Fruit fly (Drosophila melanogaster) whole organism, embryonic: Measurements from ENCODE around the gene bwa.

Experiments used
- Atf-2 ChIP-seq: fragments of 200-800 bp; sonication (Bioruptor generic); optimal IDR thresholded peaks from 2 replicates; lab custom pipeline; 2016; ENCODE audit warnings: missing biosample characterization, missing genetic modification characterization
- BEAF-32 ChIP-seq: fragments of 200-800 bp; sonication (Bioruptor generic); optimal IDR thresholded peaks from 3 replicates; lab custom pipeline; 2017; ENCODE audit warnings: missing biosample characterization, missing genetic modification characterization, mild to moderate bottlenecking, moderate library complexity, missing genetic modification reagents
- Bgb ChIP-seq: fragments of 200-800 bp; sonication (Bioruptor generic); IDR thresholded peaks from 2 replicates; pipeline ENCODE4 v1.3.6; 2022; ENCODE audit warnings: missing biosample characterization, missing genetic modification characterization; ENCODE audit not compliant: partially characterized antibody
- C15 ChIP-seq: fragments of 200-800 bp; sonication (Bioruptor generic); IDR thresholded peaks from 3 replicates; pipeline ENCODE4 v1.3.6; 2022; ENCODE audit warnings: missing biosample characterization, missing genetic modification characterization
- CG10209 ChIP-seq: fragments of 200-800 bp; sonication (Bioruptor generic); optimal IDR thresholded peaks from 3 replicates; lab custom pipeline; 2017; ENCODE audit warnings: missing biosample characterization, mild to moderate bottlenecking, missing genetic modification characterization, missing genetic modification reagents
- CG10321 ChIP-seq: fragments of 200-800 bp; sonication (Bioruptor generic); IDR thresholded peaks from 2 replicates; pipeline ENCODE4 v1.3.6; 2022; ENCODE audit warnings: missing biosample characterization, missing genetic modification characterization
- CG11560 ChIP-seq: fragments of 200-800 bp; sonication (Bioruptor generic); IDR thresholded peaks from 3 replicates; pipeline ENCODE4 v1.3.6; 2022; ENCODE audit warnings: missing biosample characterization, missing genetic modification characterization
- CG15601 ChIP-seq: fragments of 200-800 bp; sonication (Bioruptor generic); optimal IDR thresholded peaks from 3 replicates; lab custom pipeline; 2019; ENCODE audit warnings: missing biosample characterization, mild to moderate bottlenecking, missing genetic modification characterization, moderate library complexity
- CG16815 ChIP-seq: fragments of 200-800 bp; sonication (Bioruptor generic); optimal IDR thresholded peaks from 3 replicates; lab custom pipeline; 2017; ENCODE audit warnings: missing biosample characterization, mild to moderate bottlenecking, missing genetic modification characterization
- CG2712 ChIP-seq: fragments of 200-800 bp; optimal IDR thresholded peaks from 3 replicates; lab custom pipeline; 2019; ENCODE audit warnings: missing biosample characterization, mild to moderate bottlenecking, missing genetic modification characterization, moderate library complexity
- CG31441 ChIP-seq: fragments of 200-800 bp; sonication (Bioruptor generic); IDR thresholded peaks from 2 replicates; pipeline ENCODE4 v1.3.6; 2022; ENCODE audit warnings: missing biosample characterization, missing genetic modification characterization
- CG33213 ChIP-seq: fragments of 200-800 bp; sonication (Bioruptor generic); optimal IDR thresholded peaks from 3 replicates; lab custom pipeline; 2016; ENCODE audit warnings: missing biosample characterization, missing genetic modification characterization
- CG33557 ChIP-seq: fragments of 200-800 bp; sonication (Bioruptor generic); optimal IDR thresholded peaks from 2 replicates; lab custom pipeline; 2019; ENCODE audit warnings: missing biosample characterization, mild to moderate bottlenecking, missing genetic modification characterization, moderate library complexity
- CG6683 ChIP-seq: fragments of 200-800 bp; sonication (Bioruptor generic); optimal IDR thresholded peaks from 2 replicates; lab custom pipeline; 2017; ENCODE audit warnings: missing biosample characterization, mild to moderate bottlenecking, missing genetic modification characterization, missing genetic modification reagents
- CG6813 ChIP-seq: fragments of 200-800 bp; sonication (Bioruptor generic); optimal IDR thresholded peaks from 2 replicates; lab custom pipeline; 2017; ENCODE audit warnings: missing biosample characterization, missing genetic modification characterization, mild to moderate bottlenecking, moderate library complexity, missing genetic modification reagents
- CG8290 ChIP-seq, 3 experiments: fragments of 200-800 bp; sonication (Bioruptor generic); optimal IDR thresholded peaks; 2 replicates each; lab custom pipeline; 2016 to 2019; ENCODE audit warnings: missing biosample characterization in 3 of 3, missing genetic modification characterization in 3 of 3, mild to moderate bottlenecking in 2 of 3, moderate library complexity in 1 of 3
- D19A ChIP-seq: fragments of 200-800 bp; optimal IDR thresholded peaks from 3 replicates; lab custom pipeline; 2019; ENCODE audit warnings: missing biosample characterization, mild to moderate bottlenecking, missing genetic modification characterization, moderate library complexity
- Dp ChIP-seq: fragments of 200-800 bp; sonication (Bioruptor generic); optimal IDR thresholded peaks from 2 replicates; lab custom pipeline; 2018; ENCODE audit warnings: missing biosample characterization, mild to moderate bottlenecking, missing genetic modification characterization, moderate library complexity
- E2f1 ChIP-seq: fragments of 200-800 bp; sonication (Bioruptor generic); IDR thresholded peaks from 2 replicates; pipeline ENCODE4 v1.3.6; 2022; ENCODE audit warnings: missing biosample characterization, missing genetic modification characterization
- E2f2 ChIP-seq: fragments of 200-800 bp; sonication (Bioruptor generic); IDR thresholded peaks from 2 replicates; pipeline ENCODE4 v1.3.6; 2022; ENCODE audit warnings: missing biosample characterization, missing genetic modification characterization
- Gsc ChIP-seq: fragments of 200-800 bp; sonication (Bioruptor generic); IDR thresholded peaks from 2 replicates; pipeline ENCODE4 v1.3.6; 2022; ENCODE audit warnings: missing biosample characterization, missing genetic modification characterization
- HLH4C ChIP-seq: fragments of 200-800 bp; sonication (Bioruptor generic); IDR thresholded peaks from 3 replicates; pipeline ENCODE4 v1.3.6; 2022; ENCODE audit warnings: missing biosample characterization, missing genetic modification characterization; ENCODE audit not compliant: partially characterized antibody
- NK7.1 ChIP-seq: fragments of 200-800 bp; sonication (Bioruptor generic); optimal IDR thresholded peaks from 3 replicates; lab custom pipeline; 2016; ENCODE audit warnings: missing biosample characterization, missing genetic modification characterization
- Rx ChIP-seq: fragments of 200-800 bp; sonication (Bioruptor generic); IDR thresholded peaks from 2 replicates; pipeline ENCODE4 v1.3.6; 2022; ENCODE audit warnings: missing biosample characterization, missing genetic modification characterization
- Scr ChIP-seq: fragments of 200-800 bp; sonication (Bioruptor generic); IDR thresholded peaks from 2 replicates; pipeline ENCODE4 v1.3.6; 2022; ENCODE audit warnings: missing biosample characterization, missing genetic modification characterization; ENCODE audit not compliant: partially characterized antibody
- Six4 ChIP-seq: fragments of 200-800 bp; sonication (Bioruptor generic); optimal IDR thresholded peaks from 2 replicates; lab custom pipeline; 2016; ENCODE audit warnings: missing biosample characterization, missing genetic modification characterization
- Sox102F ChIP-seq: fragments of 200-800 bp; sonication (Bioruptor generic); optimal IDR thresholded peaks from 2 replicates; lab custom pipeline; 2018; ENCODE audit warnings: missing biosample characterization, mild to moderate bottlenecking, missing genetic modification characterization, moderate library complexity
- Sry-β ChIP-seq: fragments of 200-800 bp; sonication (Bioruptor generic); optimal IDR thresholded peaks from 2 replicates; lab custom pipeline; 2018; ENCODE audit warnings: missing biosample characterization, mild to moderate bottlenecking, missing genetic modification characterization, moderate library complexity
- Taf1 ChIP-seq: fragments of 200-800 bp; sonication (Bioruptor generic); IDR thresholded peaks from 2 replicates; pipeline ENCODE4 v1.3.6; 2022; ENCODE audit warnings: missing biosample characterization, missing genetic modification characterization
- Tbp ChIP-seq: fragments of >200 bp; optimal IDR thresholded peaks from 2 replicates; lab custom pipeline; 2018; ENCODE audit warnings: missing biosample characterization, missing genetic modification characterization
- amos ChIP-seq: fragments of 200-800 bp; sonication (Bioruptor generic); IDR thresholded peaks from 2 replicates; pipeline ENCODE4 v1.3.6; 2022; ENCODE audit warnings: missing biosample characterization, missing genetic modification characterization; ENCODE audit not compliant: partially characterized antibody
- ase ChIP-seq: fragments of 200-800 bp; sonication (Bioruptor generic); IDR thresholded peaks from 3 replicates; pipeline ENCODE4 v1.3.6; 2022; ENCODE audit warnings: missing biosample characterization, missing genetic modification characterization
- btn ChIP-seq: fragments of 200-800 bp; sonication (Bioruptor generic); optimal IDR thresholded peaks from 2 replicates; lab custom pipeline; 2016; ENCODE audit warnings: missing biosample characterization, missing genetic modification characterization
- chif ChIP-seq, 2 experiments: fragments of 200-800 bp; sonication (Bioruptor generic); optimal IDR thresholded peaks; 3 replicates each; lab custom pipeline; 2016; ENCODE audit warnings: missing biosample characterization in 2 of 2, missing genetic modification characterization in 2 of 2
- cwo ChIP-seq: fragments of 200-800 bp; sonication (Bioruptor generic); optimal IDR thresholded peaks from 3 replicates; lab custom pipeline; 2017; ENCODE audit warnings: missing biosample characterization, missing genetic modification characterization, mild to moderate bottlenecking, moderate library complexity, missing genetic modification reagents
- dmrt99B ChIP-seq: fragments of 200-800 bp; sonication (Bioruptor generic); optimal IDR thresholded peaks from 2 replicates; lab custom pipeline; 2018; ENCODE audit warnings: missing biosample characterization, mild to moderate bottlenecking, missing genetic modification characterization, moderate library complexity
- fd96Cb ChIP-seq: fragments of 200-800 bp; sonication (Bioruptor generic); optimal IDR thresholded peaks from 2 replicates; lab custom pipeline; 2018; ENCODE audit warnings: missing biosample characterization, mild to moderate bottlenecking, missing genetic modification characterization, moderate library complexity
- hb ChIP-seq: fragments of 200-800 bp; sonication (Bioruptor generic); IDR thresholded peaks from 3 replicates; pipeline ENCODE4 v1.3.6; 2022; ENCODE audit warnings: missing biosample characterization, missing genetic modification characterization; ENCODE audit not compliant: partially characterized antibody
- kni ChIP-seq: fragments of 200-800 bp; sonication (Bioruptor generic); optimal IDR thresholded peaks from 3 replicates; lab custom pipeline; 2017; ENCODE audit warnings: mild to moderate bottlenecking, missing biosample characterization, missing genetic modification reagents, missing genetic modification characterization
- lilli ChIP-seq: fragments of 200-800 bp; sonication (Bioruptor generic); optimal IDR thresholded peaks from 3 replicates; lab custom pipeline; 2016; ENCODE audit warnings: missing biosample characterization, missing genetic modification characterization
- maf-S ChIP-seq: fragments of 200-800 bp; sonication (Bioruptor generic); optimal IDR thresholded peaks from 2 replicates; lab custom pipeline; 2016; ENCODE audit warnings: missing biosample characterization, missing genetic modification characterization
- sens ChIP-seq: fragments of 200-800 bp; sonication (Bioruptor generic); peaks from one replicate; lab custom pipeline; 2016; ENCODE audit warnings: missing biosample characterization, missing genetic modification characterization
- slp2 ChIP-seq: fragments of 200-800 bp; sonication (Bioruptor generic); optimal IDR thresholded peaks from 2 replicates; lab custom pipeline; 2016; ENCODE audit warnings: missing biosample characterization, missing genetic modification characterization
- toy ChIP-seq: fragments of 200-800 bp; sonication (Bioruptor generic); IDR thresholded peaks from 2 replicates; pipeline ENCODE4 v1.3.6; 2022; ENCODE audit warnings: missing biosample characterization, missing genetic modification characterization
- twi ChIP-seq: fragments of 200-800 bp; optimal IDR thresholded peaks from 2 replicates; lab custom pipeline; 2019; ENCODE audit warnings: missing biosample characterization, mild to moderate bottlenecking, missing genetic modification characterization, moderate library complexity
- zen ChIP-seq: fragments of 200-800 bp; sonication (Bioruptor generic); optimal IDR thresholded peaks from 3 replicates; lab custom pipeline; 2018; ENCODE audit warnings: missing biosample characterization, mild to moderate bottlenecking, missing genetic modification characterization, moderate library complexity
- zen2 ChIP-seq: fragments of 200-800 bp; sonication (Bioruptor generic); IDR thresholded peaks from 3 replicates; pipeline ENCODE4 v1.3.6; 2022; ENCODE audit warnings: missing biosample characterization, missing genetic modification characterization; ENCODE audit not compliant: partially characterized antibody

bwa gene

DNA sequence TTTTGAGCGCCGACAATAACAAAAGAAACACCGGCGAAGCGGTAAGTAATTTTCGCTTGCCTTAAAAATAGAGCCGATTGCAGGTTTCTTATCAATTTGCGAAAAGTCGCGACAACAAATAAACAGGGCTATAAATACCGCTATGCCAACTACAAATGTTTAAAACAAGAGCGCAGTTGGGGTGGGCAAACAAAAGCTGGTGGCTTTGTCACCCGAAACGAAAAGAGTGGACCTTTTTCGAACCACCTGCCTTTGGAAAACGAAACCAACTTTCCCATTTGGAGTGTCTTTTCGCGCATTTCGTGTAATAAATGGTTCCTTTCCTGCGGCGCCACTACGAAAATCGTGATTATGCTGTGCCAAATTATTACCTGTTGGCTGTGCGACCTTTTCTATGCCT, 32.0 kb downstream of the bwa start (continued):
- TF ChIP-seq kni (GFP tag; lab: Kevin White, UChicago) (no peak), cwo (GFP tag; lab: Kevin White, UChicago) (no peak), Sry-β (no peak), ase (GFP tag; lab: Robert Waterston, UW) (0 out of 3 replicates have a peak, but pooled peaks have one; percentile 28), Bgb (GFP tag; lab: Robert Waterston, UW) (no peak; the same call in 1 of the 2 replicates), lilli (peak; percentile 4), CG6683 (GFP tag; lab: Kevin White, UChicago) (no peak)

DNA sequence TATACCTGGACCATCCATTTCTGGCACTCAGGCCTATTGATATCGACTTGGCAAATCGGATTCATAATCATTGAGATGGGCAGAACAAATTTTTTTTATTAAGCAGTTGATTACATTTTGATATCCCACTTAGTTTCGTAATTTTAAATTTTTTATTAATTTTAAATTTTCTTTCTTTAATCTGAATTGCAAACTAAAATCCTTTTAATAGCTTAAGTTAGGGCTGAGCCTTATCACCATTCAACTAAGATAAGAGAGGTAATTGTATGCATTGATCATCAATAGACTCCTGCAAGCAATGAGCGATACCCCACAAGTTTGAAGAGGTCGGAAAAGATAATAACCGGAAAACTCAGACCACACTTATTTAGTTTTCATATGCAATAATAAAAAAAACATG, 37.9 kb downstream of the bwa start, which contains the start of gene CG13970:
Gene CG13970, minus strand, starts transcription at position 101 of the 400 bp plus-strand sequence.
- TF ChIP-seq Gsc (GFP tag; lab: Robert Waterston, UW) (no peak), chif (GFP tag; optimal IDR thresholded peaks at IDR 0.05; lab: Kevin White, UChicago) (no peak), fd96Cb (tag; lab: Kevin White, UChicago) (no peak), hb (no peak), Atf-2 (GFP tag; lab: Kevin White, UChicago) (no peak), Taf1 (GFP tag; lab: Robert Waterston, UW) (no peak)

DNA sequence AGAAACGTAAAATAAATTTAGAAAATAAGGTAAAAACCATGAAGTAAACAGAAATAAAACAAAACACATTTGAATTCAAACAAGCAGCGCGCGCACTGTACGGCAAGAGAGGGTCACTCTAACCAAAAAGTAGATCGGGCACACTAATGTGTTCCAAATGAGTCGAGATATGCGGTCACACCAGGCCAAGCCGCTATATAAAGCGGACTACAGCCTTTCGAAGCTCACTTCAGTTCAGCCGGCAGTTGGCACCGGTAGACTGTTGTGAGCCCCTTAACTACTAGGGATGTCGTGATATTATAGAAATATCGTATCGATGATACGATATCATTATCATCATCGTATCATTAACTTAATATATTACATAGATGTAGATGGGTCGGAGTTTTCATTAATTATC, 38.3 kb downstream of the bwa start:
- TF ChIP-seq CG8290 (GFP tag; optimal IDR thresholded peaks at IDR 0.05; lab: Kevin White, UChicago) (peak; percentile 38), CG8290 (tag; optimal IDR thresholded peaks at IDR 0.05; lab: Kevin White, UChicago) (peak; percentile 2 to 50), CG11560 (tag; lab: Robert Waterston, UW) (no peak), Sox102F (GFP tag; lab: Kevin White, UChicago) (no peak), dmrt99B (tag; lab: Kevin White, UChicago) (no peak), CG6813 (no peak), E2f2 (GFP tag; lab: Robert Waterston, UW) (peak; percentile 88), zen (tag; lab: Kevin White, UChicago) (peak; percentile 23), twi (no peak), CG2712 (tag; lab: Kevin White, UChicago) (no peak), toy (GFP tag; lab: Robert Waterston, UW) (no peak), HLH4C (no peak), Tbp (GFP tag; lab: Kevin White, UChicago) (no peak), CG10321 (GFP tag; lab: Robert Waterston, UW) (no peak), E2f1 (GFP tag; lab: Robert Waterston, UW) (no peak), CG31441 (no peak), sens (GFP tag; lab: Kevin White, UChicago) (peak; percentile 62), zen2 (GFP tag; lab: Robert Waterston, UW) (no peak), CG16815 (GFP tag; lab: Kevin White, UChicago) (no peak), btn (no peak), D19A (tag; lab: Kevin White, UChicago) (no peak), CG33557 (no peak), slp2 (GFP tag; lab: Kevin White, UChicago) (no peak), CG10209 (GFP tag; lab: Kevin White, UChicago) (no peak), Rx (0 out of 2 replicates have a peak, but pooled peaks have one; percentile 11), Six4 (GFP tag; lab: Kevin White, UChicago) (no peak), maf-S (GFP tag; lab: Kevin White, UChicago) (no peak), BEAF-32 (GFP tag; lab: Kevin White, UChicago) (peak; percentile 32), amos (GFP tag; lab: Robert Waterston, UW) (peak; percentile 39; the same call in 1 of the 2 replicates), CG15601 (no peak), CG33213 (GFP tag; lab: Kevin White, UChicago) (peak; percentile 97), Dp (GFP tag; lab: Kevin White, UChicago) (peak; percentile 72), NK7.1 (GFP tag; lab: Kevin White, UChicago) (no peak), Scr (GFP tag; lab: Robert Waterston, UW) (no peak), C15 (no peak)
